Worm (Caenorhabditis elegans): ENCODE data around the gene gcy-19.

DNA sequence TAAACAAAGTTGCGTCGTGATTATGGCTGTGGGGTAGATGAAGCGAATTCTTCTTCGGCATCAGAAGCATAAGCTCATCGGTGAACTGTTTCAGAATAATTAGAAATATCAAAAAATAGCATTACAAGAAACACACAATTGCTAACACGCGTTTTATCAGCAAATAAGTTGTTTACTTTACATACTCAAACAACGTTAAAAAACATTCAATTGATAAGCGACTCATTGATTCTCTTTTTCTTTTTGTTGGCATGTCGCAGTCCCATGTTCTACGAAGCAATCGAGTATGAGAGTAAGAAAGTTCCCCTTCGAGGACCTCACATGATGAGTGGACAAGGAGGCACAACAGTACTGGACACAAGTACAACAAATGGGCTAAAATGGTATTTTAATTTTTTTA, 37.5 kb upstream of the gcy-19 start, which contains the start of gene btb-16:
- TF ChIP-seq flt-1 (GFP tag; IDR thresholded peaks at IDR 0.05) (no peak), T22C8.4 (GFP tag; IDR thresholded peaks at IDR 0.05) (no peak), ref-1 (GFP tag; conservative IDR thresholded peaks at IDR 0.05) (no peak)

All from whole organism, midembryonic.